Fruit fly (Drosophila melanogaster): ENCODE results near the gene CG13445.

The CG13445 gene

DNA sequence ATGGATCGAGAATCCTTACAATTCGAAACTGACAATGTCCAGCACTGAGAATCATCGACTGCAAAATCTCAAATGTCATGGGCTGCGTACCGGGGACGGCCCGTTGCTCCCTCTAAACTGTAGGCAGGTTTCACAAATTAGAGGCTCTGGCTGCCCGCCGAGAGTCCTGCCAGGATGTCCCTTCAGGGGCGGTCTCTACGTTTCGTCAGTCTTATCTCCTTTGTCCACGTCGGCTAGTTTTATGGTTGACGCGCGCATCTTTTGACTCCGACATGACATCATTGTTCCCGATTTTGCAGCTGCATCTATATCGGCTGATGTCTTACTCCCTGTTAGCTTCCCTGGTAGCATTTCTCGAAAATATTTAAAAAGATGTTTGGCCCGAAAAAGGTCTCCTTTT, 7.2 kb upstream of the CG13445 start:
- TF ChIP-seq twi (tag; optimal IDR thresholded peaks at IDR 0.05) = peak; percentile 62
- TF ChIP-seq lmd (GFP tag; IDR thresholded peaks at IDR 0.05) = no peak
- no peak for TF ChIP-seq MTF-1 (GFP tag; optimal IDR thresholded peaks at IDR 0.05; ENCODE audit: borderline replicate concordance)
- no peak for TF ChIP-seq prd (optimal IDR thresholded peaks at IDR 0.05)
- TF ChIP-seq prd (GFP tag; IDR thresholded peaks at IDR 0.05) = peak; percentile 37; the same call in 1 of the 3 replicates
- TF ChIP-seq exex (tag; optimal IDR thresholded peaks at IDR 0.05) = no peak
- no peak for TF ChIP-seq Myb (GFP tag; optimal IDR thresholded peaks at IDR 0.05)
- TF ChIP-seq Scr (GFP tag; IDR thresholded peaks at IDR 0.05; ENCODE audit: partially characterized antibody) = no peak
- peak; percentile 94 for TF ChIP-seq D (optimal IDR thresholded peaks at IDR 0.05)
- no peak for TF ChIP-seq D (GFP tag; optimal IDR thresholded peaks at IDR 0.05)
- peak; percentile 80 for TF ChIP-seq cad (GFP tag; optimal IDR thresholded peaks at IDR 0.05)
- TF ChIP-seq Kr (GFP tag; optimal IDR thresholded peaks at IDR 0.05) = peak; percentile 10
- no peak for TF ChIP-seq ase (GFP tag; IDR thresholded peaks at IDR 0.05)
- 0 out of 3 replicates have a peak, but pooled peaks have one; percentile 15 for TF ChIP-seq CG2889 (GFP tag; IDR thresholded peaks at IDR 0.05)
- no peak for TF ChIP-seq dan (GFP tag; IDR thresholded peaks at IDR 0.05)
- no peak for TF ChIP-seq CG4282 (GFP tag; optimal IDR thresholded peaks at IDR 0.05)
- TF ChIP-seq yki (optimal IDR thresholded peaks at IDR 0.05) = no peak
- TF ChIP-seq gt (GFP tag; IDR thresholded peaks at IDR 0.05) = 0 out of 2 replicates have a peak, but pooled peaks have one; percentile 12
- TF ChIP-seq dimm (GFP tag; IDR thresholded peaks at IDR 0.05) = no peak
- no peak for TF ChIP-seq tap (tag; optimal IDR thresholded peaks at IDR 0.05)
- TF ChIP-seq ac (GFP tag; optimal IDR thresholded peaks at IDR 0.05) = peak; percentile 80
- TF ChIP-seq CG10366 (GFP tag; IDR thresholded peaks at IDR 0.05) = no peak
- TF ChIP-seq sd (tag; optimal IDR thresholded peaks at IDR 0.05) = no peak
- peak; percentile 4 for TF ChIP-seq CG15479 (GFP tag; optimal IDR thresholded peaks at IDR 0.05)
- TF ChIP-seq tll (GFP tag; optimal IDR thresholded peaks at IDR 0.05) = peak in 1 of 2 experiments; percentile 73
- TF ChIP-seq nau (GFP tag; optimal IDR thresholded peaks at IDR 0.05) = no peak
- peak; percentile 19 for TF ChIP-seq odd (GFP tag; optimal IDR thresholded peaks at IDR 0.05)
- TF ChIP-seq CrebB (tag; optimal IDR thresholded peaks at IDR 0.05) = no peak
- no peak for TF ChIP-seq CG30020 (tag; optimal IDR thresholded peaks at IDR 0.05)
- TF ChIP-seq CG15073 (GFP tag; optimal IDR thresholded peaks at IDR 0.05) = no peak
- peak; percentile 90 for TF ChIP-seq zen (tag; optimal IDR thresholded peaks at IDR 0.05)

DNA sequence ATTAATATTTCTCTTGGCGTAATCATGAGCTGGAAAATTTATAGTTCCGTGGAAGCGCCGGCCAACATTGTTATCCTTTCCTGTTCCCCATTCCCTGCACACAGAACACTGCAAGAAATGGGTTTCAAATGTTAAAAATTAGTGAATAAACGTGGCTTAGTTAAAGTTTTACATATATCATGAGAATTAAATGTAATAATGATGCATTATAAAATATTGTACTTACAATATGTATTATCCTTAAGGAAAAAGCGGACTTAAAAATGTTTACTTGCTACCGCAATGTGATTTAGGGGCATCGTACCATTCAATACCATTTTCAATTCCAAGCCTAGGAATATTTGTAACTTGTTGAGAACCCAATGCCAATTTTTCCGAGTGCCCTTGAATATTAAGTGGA, 6.6 kb upstream of the CG13445 start:
- TF ChIP-seq zfh1 (GFP tag; IDR thresholded peaks at IDR 0.05) = 0 out of 3 replicates have a peak, but pooled peaks have one; percentile 36
- no peak for TF ChIP-seq Pdp1 (GFP tag; optimal IDR thresholded peaks at IDR 0.05)
- no peak for TF ChIP-seq gfzf (GFP tag; optimal IDR thresholded peaks at IDR 0.05)
- TF ChIP-seq z (GFP tag; IDR thresholded peaks at IDR 0.05) = no peak
- no peak for TF ChIP-seq gt (GFP tag; IDR thresholded peaks at IDR 0.05)
- no peak for TF ChIP-seq gcm (GFP tag; optimal IDR thresholded peaks at IDR 0.05)
- no peak for TF ChIP-seq GATAe (GFP tag; conservative IDR thresholded peaks at IDR 0.05)
- no peak for TF ChIP-seq Ssrp (tag; optimal IDR thresholded peaks at IDR 0.05)
- no peak for TF ChIP-seq CG10959 (GFP tag; IDR thresholded peaks at IDR 0.05)
- no peak for TF ChIP-seq Lhr (GFP tag; optimal IDR thresholded peaks at IDR 0.05)
- no peak for TF ChIP-seq CG11093 (GFP tag; IDR thresholded peaks at IDR 0.05)
- no peak for TF ChIP-seq Gsc (GFP tag; IDR thresholded peaks at IDR 0.05)
- TF ChIP-seq Sox102F (GFP tag; optimal IDR thresholded peaks at IDR 0.05) = no peak
- TF ChIP-seq kah (GFP tag; optimal IDR thresholded peaks at IDR 0.05) = no peak
- TF ChIP-seq sqz (GFP tag; optimal IDR thresholded peaks at IDR 0.05) = no peak
- TF ChIP-seq toy (GFP tag; IDR thresholded peaks at IDR 0.05) = no peak
- no peak for TF ChIP-seq CG6683 (GFP tag; optimal IDR thresholded peaks at IDR 0.05)
- no peak for TF ChIP-seq CG1647 (GFP tag; optimal IDR thresholded peaks at IDR 0.05)
- peak; percentile 46 for TF ChIP-seq CG2712 (tag; optimal IDR thresholded peaks at IDR 0.05)
- TF ChIP-seq CG6272 (GFP tag; IDR thresholded peaks at IDR 0.05) = no peak
- TF ChIP-seq Hey (tag; optimal IDR thresholded peaks at IDR 0.05) = no peak
- peak in 1 of 3 experiments; percentile 39 for TF ChIP-seq lola (GFP tag; optimal IDR thresholded peaks at IDR 0.05)
- no peak for TF ChIP-seq ara (GFP tag; IDR thresholded peaks at IDR 0.05)
